Fruit fly (Drosophila melanogaster): ENCODE measurements around the gene MagR.
A peak's percentile ranks its signal among the peaks of the same experiment; 100 is the strongest.

MagR gene

DNA sequence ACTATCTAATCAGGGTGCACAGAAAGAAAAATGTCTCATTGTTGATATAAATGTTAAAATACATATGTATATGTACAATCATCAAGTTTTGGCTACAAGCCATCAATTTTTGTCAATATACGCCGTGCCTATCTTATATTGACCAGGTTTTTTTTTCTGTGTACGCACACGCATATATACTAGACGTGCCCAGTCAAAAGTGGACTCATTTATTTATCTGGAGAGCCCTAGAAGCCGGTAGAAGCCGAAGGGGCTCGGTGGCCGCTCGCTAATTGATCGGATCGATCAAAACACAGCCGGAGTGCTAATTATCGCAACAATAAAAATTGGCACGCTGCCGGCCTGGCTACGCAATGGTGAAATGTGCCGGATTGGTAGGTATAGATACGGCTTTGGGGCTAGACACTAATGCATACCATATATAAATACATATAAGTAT lies 6.2 kb downstream of the MagR start (continued):
- TF ChIP-seq Doc3 (GFP tag; IDR thresholded peaks at IDR 0.05; ENCODE audit: partially characterized antibody) (no peak), cg (GFP tag; optimal IDR thresholded peaks at IDR 0.05) (no peak), Hr78 (GFP tag; optimal IDR thresholded peaks at IDR 0.05) (no peak), Sin3A (optimal IDR thresholded peaks at IDR 0.05) (no peak), Atf6 (GFP tag; IDR thresholded peaks at IDR 0.05) (peak; percentile 89), oc (tag; optimal IDR thresholded peaks at IDR 0.05) (no peak), E2f2 (GFP tag; IDR thresholded peaks at IDR 0.05) (peak; percentile 36; the same call in 1 of the 2 replicates), maf-S (GFP tag; optimal IDR thresholded peaks at IDR 0.05) (peak; percentile 44), Sox100B (GFP tag; optimal IDR thresholded peaks at IDR 0.05) (no peak), pita (GFP tag; optimal IDR thresholded peaks at IDR 0.05) (no peak), CG10321 (GFP tag; IDR thresholded peaks at IDR 0.05) (0 out of 2 replicates have a peak, but pooled peaks have one; percentile 29), CG16813 (GFP tag; IDR thresholded peaks at IDR 0.05; ENCODE audit: partially characterized antibody) (no peak), gsb (GFP tag; IDR thresholded peaks at IDR 0.05) (peak; percentile 70), zen (tag; optimal IDR thresholded peaks at IDR 0.05) (no peak), mirr (GFP tag; optimal IDR thresholded peaks at IDR 0.05) (peak; percentile 77), H15 (GFP tag; IDR thresholded peaks at IDR 0.05) (0 out of 3 replicates have a peak, but pooled peaks have one; percentile 44), CG6854 (GFP tag; optimal IDR thresholded peaks at IDR 0.05) (peak; percentile 55), CG17912 (GFP tag; optimal IDR thresholded peaks at IDR 0.05) (no peak), CG31365 (tag; optimal IDR thresholded peaks at IDR 0.05) (peak; percentile 52), Adf1 (GFP tag; IDR thresholded peaks at IDR 0.05) (peak; percentile 52; the same call in 1 of the 2 replicates), stc (GFP tag; IDR thresholded peaks at IDR 0.05) (peak; percentile 78), CG18764 (GFP tag; optimal IDR thresholded peaks at IDR 0.05) (peak; percentile 45), CG12236 (GFP tag; optimal IDR thresholded peaks at IDR 0.05) (no peak), cato (GFP tag; optimal IDR thresholded peaks at IDR 0.05; ENCODE audit: borderline replicate concordance) (peak; percentile 29), CG7786 (GFP tag; optimal IDR thresholded peaks at IDR 0.05) (peak; percentile 66), ro (GFP tag; IDR thresholded peaks at IDR 0.05) (no peak), CG3407 (GFP tag; optimal IDR thresholded peaks at IDR 0.05) (no peak), bsh (GFP tag; optimal IDR thresholded peaks at IDR 0.05) (peak; percentile 5 to 66), CG17829 (tag; optimal IDR thresholded peaks at IDR 0.05) (peak; percentile 30), Nf-YB (GFP tag; optimal IDR thresholded peaks at IDR 0.05) (peak; percentile 44), az2 (GFP tag; optimal IDR thresholded peaks at IDR 0.05) (peak; percentile 53), lab (GFP tag; optimal IDR thresholded peaks at IDR 0.05) (peak; percentile 90), CG7928 (GFP tag; optimal IDR thresholded peaks at IDR 0.05) (peak; percentile 15), CG31224 (GFP tag; IDR thresholded peaks at IDR 0.05) (peak; percentile 65), CG14667 (GFP tag; IDR thresholded peaks at IDR 0.05) (peak; percentile 60), sim (GFP tag; IDR thresholded peaks at IDR 0.05) (no peak), Myb (GFP tag; optimal IDR thresholded peaks at IDR 0.05) (peak; percentile 16), CG9797 (GFP tag; optimal IDR thresholded peaks at IDR 0.05) (no peak), tin (GFP tag; optimal IDR thresholded peaks at IDR 0.05) (peak; percentile 49), CG11696 (GFP tag; IDR thresholded peaks at IDR 0.05) (peak; percentile 64), CG6689 (GFP tag; IDR thresholded peaks at IDR 0.05) (peak; percentile 60), CG13424 (tag; optimal IDR thresholded peaks at IDR 0.05) (peak; percentile 77), gsb-n (tag; optimal IDR thresholded peaks at IDR 0.05) (no peak), ERR (GFP tag; optimal IDR thresholded peaks at IDR 0.05) (peak; percentile 26), ftz-f1 (GFP tag; optimal IDR thresholded peaks at IDR 0.05) (no peak), en (GFP tag; optimal IDR thresholded peaks at IDR 0.05) (no peak), CG8388 (GFP tag; optimal IDR thresholded peaks at IDR 0.05) (peak; percentile 50), CG16863 (GFP tag; optimal IDR thresholded peaks at IDR 0.05) (peak; percentile 54), HLH3B (GFP tag; IDR thresholded peaks at IDR 0.05) (peak; percentile 68), al (GFP tag; IDR thresholded peaks at IDR 0.05) (peak; percentile 66; the same call in 1 of the 2 replicates), CG14050 (GFP tag; IDR thresholded peaks at IDR 0.05) (peak; percentile 35; the same call in 1 of the 3 replicates)

Measured in whole organism, embryonic.